Worm (Caenorhabditis elegans) whole organism, midembryonic: ENCODE data around the gene tcl-2.

Experiments used
- cog-1 ChIP-seq: sonication (generic microtip); optimal IDR thresholded peaks from 2 replicates; lab custom pipeline; 2016; ENCODE audit warnings: missing genetic modification characterization, missing compliant biosample characterization
- flt-1 ChIP-seq: fragments of 200-800 bp; sonication (Bioruptor generic); IDR thresholded peaks from 2 replicates; pipeline ENCODE4 v1.3.6; 2022; ENCODE audit warnings: missing genetic modification characterization, missing compliant biosample characterization
- med-1 ChIP-seq: sonication (generic microtip); optimal IDR thresholded peaks from 2 replicates; lab custom pipeline; 2017; ENCODE audit warnings: missing genetic modification characterization, mild to moderate bottlenecking, missing compliant biosample characterization, antibody characterized with exemption, missing genetic modification reagents; ENCODE audit not compliant: insufficient read depth

- TF ChIP-seq cog-1 (tag; lab: Kevin White, UChicago) = no peak
- TF ChIP-seq flt-1 = peak; percentile 40; the same call in 1 of the 2 replicates
- no peak for TF ChIP-seq med-1 (GFP tag; lab: Kevin White, UChicago)
Measured at ce11 chrIV:175698-176097, 3.2 kb upstream of the tcl-2 start.
